Fruit fly (Drosophila melanogaster) whole organism, embryonic: ENCODE measurements around the gene APC4.

ENCODE experiments used
- CG11093 ChIP-seq: fragments of 200-800 bp; sonication (Bioruptor generic); IDR thresholded peaks from 3 replicates; pipeline ENCODE4 v1.3.6; 2022; ENCODE audit warnings: missing biosample characterization, missing genetic modification characterization
- CG12942 ChIP-seq: fragments of 200-800 bp; sonication (Bioruptor generic); optimal IDR thresholded peaks from 3 replicates; lab custom pipeline; 2016; ENCODE audit warnings: missing biosample characterization, missing genetic modification characterization
- CG13894 ChIP-seq: fragments of 200-800 bp; sonication (Bioruptor generic); optimal IDR thresholded peaks from 3 replicates; lab custom pipeline; 2018; ENCODE audit warnings: missing biosample characterization, mild to moderate bottlenecking, missing genetic modification characterization, moderate library complexity
- CG14860 ChIP-seq: fragments of 200-800 bp; sonication (Bioruptor generic); IDR thresholded peaks from 3 replicates; pipeline ENCODE4 v1.3.6; 2022; ENCODE audit warnings: missing biosample characterization, missing genetic modification characterization; ENCODE audit not compliant: partially characterized antibody
- CG15011 ChIP-seq: fragments of 200-800 bp; sonication (Bioruptor generic); optimal IDR thresholded peaks from 3 replicates; lab custom pipeline; 2018; ENCODE audit warnings: missing biosample characterization, mild to moderate bottlenecking, missing genetic modification characterization
- CG1603 ChIP-seq: fragments of 200-800 bp; sonication (Bioruptor generic); optimal IDR thresholded peaks from 2 replicates; lab custom pipeline; 2019; ENCODE audit warnings: missing biosample characterization, mild to moderate bottlenecking, missing genetic modification characterization, moderate library complexity
- CG4707 ChIP-seq: fragments of 200-800 bp; sonication (Bioruptor generic); optimal IDR thresholded peaks from 2 replicates; lab custom pipeline; 2018; ENCODE audit warnings: missing biosample characterization, mild to moderate bottlenecking, missing genetic modification characterization, moderate library complexity
- CG4820 ChIP-seq: fragments of 200-800 bp; sonication (Bioruptor generic); optimal IDR thresholded peaks from 3 replicates; lab custom pipeline; 2016; ENCODE audit warnings: missing biosample characterization, missing genetic modification characterization
- CG5180 ChIP-seq: fragments of 200-800 bp; sonication (Bioruptor generic); optimal IDR thresholded peaks from 3 replicates; lab custom pipeline; 2017; ENCODE audit warnings: missing biosample characterization, missing genetic modification characterization, mild to moderate bottlenecking, moderate library complexity, missing genetic modification reagents
- CG5245 ChIP-seq: fragments of 200-800 bp; sonication (Bioruptor generic); optimal IDR thresholded peaks from 3 replicates; lab custom pipeline; 2016; ENCODE audit warnings: missing biosample characterization, missing genetic modification characterization
- CG6654 ChIP-seq: fragments of 200-800 bp; sonication (Bioruptor generic); optimal IDR thresholded peaks from 2 replicates; lab custom pipeline; 2017; ENCODE audit warnings: missing biosample characterization, mild to moderate bottlenecking, missing genetic modification characterization
- CG6813 ChIP-seq: fragments of 200-800 bp; sonication (Bioruptor generic); optimal IDR thresholded peaks from 2 replicates; lab custom pipeline; 2017; ENCODE audit warnings: missing biosample characterization, missing genetic modification characterization, mild to moderate bottlenecking, moderate library complexity, missing genetic modification reagents
- CG6854 ChIP-seq: fragments of 200-800 bp; sonication (Bioruptor generic); optimal IDR thresholded peaks from 3 replicates; lab custom pipeline; 2017; ENCODE audit warnings: missing biosample characterization, mild to moderate bottlenecking, missing genetic modification characterization
- CG7745 ChIP-seq: fragments of 200-800 bp; sonication (Bioruptor generic); optimal IDR thresholded peaks from 2 replicates; lab custom pipeline; 2018; ENCODE audit warnings: missing biosample characterization, mild to moderate bottlenecking, missing genetic modification characterization, moderate library complexity
- CG7987 ChIP-seq: fragments of 200-800 bp; sonication (Bioruptor generic); optimal IDR thresholded peaks from 2 replicates; lab custom pipeline; 2018; ENCODE audit warnings: missing biosample characterization, mild to moderate bottlenecking, missing genetic modification characterization, moderate library complexity
- CG8089 ChIP-seq: fragments of 200-800 bp; sonication (Bioruptor generic); optimal IDR thresholded peaks from 3 replicates; lab custom pipeline; 2016; ENCODE audit warnings: missing biosample characterization, missing genetic modification characterization
- CG8944 ChIP-seq: fragments of 200-800 bp; sonication (Bioruptor generic); optimal IDR thresholded peaks from 3 replicates; lab custom pipeline; 2016; ENCODE audit warnings: missing biosample characterization, missing genetic modification characterization
- Dbx ChIP-seq: fragments of 200-800 bp; sonication (Bioruptor generic); IDR thresholded peaks from 3 replicates; pipeline ENCODE4 v1.3.6; 2022; ENCODE audit warnings: missing biosample characterization, missing genetic modification characterization
- Eip74EF ChIP-seq, 2 experiments: fragments of 200-800 bp in 1 of 2; fragments of >200 bp in 1 of 2; sonication (Bioruptor generic) in 1 of 2; optimal IDR thresholded peaks; 2 replicates each; lab custom pipeline; 2017 to 2019; ENCODE audit warnings: missing biosample characterization in 2 of 2, missing genetic modification characterization in 2 of 2, mild to moderate bottlenecking in 1 of 2, moderate library complexity in 1 of 2
- Fer2 ChIP-seq: fragments of 200-800 bp; sonication (Bioruptor generic); optimal IDR thresholded peaks from 2 replicates; lab custom pipeline; 2018; ENCODE audit warnings: missing biosample characterization, mild to moderate bottlenecking, missing genetic modification characterization, moderate library complexity
- Gsc ChIP-seq: fragments of 200-800 bp; sonication (Bioruptor generic); IDR thresholded peaks from 2 replicates; pipeline ENCODE4 v1.3.6; 2022; ENCODE audit warnings: missing biosample characterization, missing genetic modification characterization
- HHEX ChIP-seq: fragments of 200-800 bp; sonication (Bioruptor generic); optimal IDR thresholded peaks from 3 replicates; lab custom pipeline; 2017; ENCODE audit warnings: missing biosample characterization, mild to moderate bottlenecking, missing genetic modification characterization, missing genetic modification reagents
- HLH54F ChIP-seq: fragments of 200-800 bp; sonication (Bioruptor generic); optimal IDR thresholded peaks from 3 replicates; lab custom pipeline; 2016; ENCODE audit warnings: missing biosample characterization, missing genetic modification characterization
- Nf-YA ChIP-seq: fragments of 200-800 bp; sonication (Bioruptor generic); IDR thresholded peaks from 2 replicates; pipeline ENCODE4 v1.3.6; 2022; ENCODE audit warnings: missing biosample characterization, missing genetic modification characterization
- PHDP ChIP-seq: fragments of 200-800 bp; sonication (Bioruptor generic); optimal IDR thresholded peaks from 3 replicates; lab custom pipeline; 2018; ENCODE audit warnings: missing biosample characterization, mild to moderate bottlenecking, missing genetic modification characterization, moderate library complexity
- Pdp1 ChIP-seq, 2 experiments: fragments of 200-800 bp; sonication (Bioruptor generic); optimal IDR thresholded peaks; 3 replicates each; lab custom pipeline; 2016; ENCODE audit warnings: missing biosample characterization in 2 of 2, missing genetic modification characterization in 2 of 2, mild to moderate bottlenecking in 1 of 2, moderate library complexity in 1 of 2
- Sin3A ChIP-seq: fragments of >200 bp; optimal IDR thresholded peaks from 2 replicates; lab custom pipeline; 2018
- Spps ChIP-seq: fragments of 200-800 bp; sonication (Bioruptor generic); optimal IDR thresholded peaks from 2 replicates; lab custom pipeline; 2018; ENCODE audit warnings: missing biosample characterization, mild to moderate bottlenecking, missing genetic modification characterization
- cad ChIP-seq: fragments of >200 bp; optimal IDR thresholded peaks from 2 replicates; lab custom pipeline; 2017; ENCODE audit warnings: missing biosample characterization, missing genetic modification characterization
- corto ChIP-seq: fragments of 200-800 bp; sonication (Bioruptor generic); optimal IDR thresholded peaks from 2 replicates; lab custom pipeline; 2016; ENCODE audit warnings: missing biosample characterization, mild to moderate bottlenecking, missing genetic modification characterization, moderate library complexity
- crol ChIP-seq: fragments of 200-800 bp; sonication (Bioruptor generic); IDR thresholded peaks from 2 replicates; pipeline ENCODE4 v1.3.6; 2022; ENCODE audit warnings: missing biosample characterization, missing genetic modification characterization
- danr ChIP-seq: fragments of 200-800 bp; sonication (Bioruptor generic); IDR thresholded peaks from 2 replicates; pipeline ENCODE4 v1.3.6; 2022; ENCODE audit warnings: missing biosample characterization, missing genetic modification characterization
- dmrt99B ChIP-seq: fragments of 200-800 bp; sonication (Bioruptor generic); optimal IDR thresholded peaks from 2 replicates; lab custom pipeline; 2018; ENCODE audit warnings: missing biosample characterization, mild to moderate bottlenecking, missing genetic modification characterization, moderate library complexity
- ewg ChIP-seq: fragments of 200-800 bp; sonication (Bioruptor generic); optimal IDR thresholded peaks from 3 replicates; lab custom pipeline; 2017; ENCODE audit warnings: mild to moderate bottlenecking, missing biosample characterization, missing genetic modification reagents, missing genetic modification characterization
- exex ChIP-seq: fragments of 200-800 bp; sonication (Bioruptor generic); optimal IDR thresholded peaks from 4 replicates; lab custom pipeline; 2018; ENCODE audit warnings: missing biosample characterization, mild to moderate bottlenecking, missing genetic modification characterization, moderate library complexity
- grau ChIP-seq: fragments of 200-800 bp; optimal IDR thresholded peaks from 3 replicates; lab custom pipeline; 2019; ENCODE audit warnings: missing biosample characterization, mild to moderate bottlenecking, missing genetic modification characterization, moderate library complexity
- grn ChIP-seq: fragments of 200-800 bp; sonication (Bioruptor generic); optimal IDR thresholded peaks from 3 replicates; lab custom pipeline; 2017; ENCODE audit warnings: missing biosample characterization, missing genetic modification characterization
- her ChIP-seq: fragments of 200-800 bp; sonication (Bioruptor generic); optimal IDR thresholded peaks from 2 replicates; lab custom pipeline; 2016; ENCODE audit warnings: missing biosample characterization, missing genetic modification characterization
- insv ChIP-seq, 2 experiments: fragments of 200-800 bp; sonication (Bioruptor generic); optimal IDR thresholded peaks; 3 replicates each; lab custom pipeline; 2016 to 2018; ENCODE audit warnings: missing biosample characterization in 2 of 2, missing genetic modification characterization in 2 of 2
- kni ChIP-seq: fragments of 200-800 bp; sonication (Bioruptor generic); optimal IDR thresholded peaks from 3 replicates; lab custom pipeline; 2017; ENCODE audit warnings: mild to moderate bottlenecking, missing biosample characterization, missing genetic modification reagents, missing genetic modification characterization
- lov ChIP-seq, 2 experiments: fragments of 200-800 bp in 1 of 2; fragments of >200 bp in 1 of 2; sonication (Bioruptor generic) in 1 of 2; IDR thresholded peaks in 1 of 2; optimal IDR thresholded peaks in 1 of 2; 2 replicates in 1 of 2; 3 replicates in 1 of 2; pipeline versions ENCODE4 v1.3.6 to Lab custom; 2017 to 2022; ENCODE audit warnings: missing biosample characterization in 1 of 2, missing genetic modification characterization in 1 of 2
- nerfin-1 ChIP-seq: fragments of 200-800 bp; sonication (Bioruptor generic); optimal IDR thresholded peaks from 3 replicates; lab custom pipeline; 2019; ENCODE audit warnings: missing biosample characterization, mild to moderate bottlenecking, missing genetic modification characterization, moderate library complexity
- psq ChIP-seq: fragments of 200-800 bp; sonication (Bioruptor generic); optimal IDR thresholded peaks from 2 replicates; lab custom pipeline; 2017; ENCODE audit warnings: missing biosample characterization, missing genetic modification characterization
- ro ChIP-seq: fragments of 200-800 bp; sonication (Bioruptor generic); IDR thresholded peaks from 2 replicates; pipeline ENCODE4 v1.3.6; 2022; ENCODE audit warnings: missing biosample characterization, missing genetic modification characterization
- row ChIP-seq: fragments of 200-800 bp; sonication (Bioruptor generic); IDR thresholded peaks from 3 replicates; pipeline ENCODE4 v1.3.6; 2022; ENCODE audit warnings: missing biosample characterization, missing genetic modification characterization
- zf30C ChIP-seq: fragments of 200-800 bp; sonication (Bioruptor generic); optimal IDR thresholded peaks from 3 replicates; lab custom pipeline; 2018; ENCODE audit warnings: missing biosample characterization, mild to moderate bottlenecking, missing genetic modification characterization

The APC4 gene

DNA sequence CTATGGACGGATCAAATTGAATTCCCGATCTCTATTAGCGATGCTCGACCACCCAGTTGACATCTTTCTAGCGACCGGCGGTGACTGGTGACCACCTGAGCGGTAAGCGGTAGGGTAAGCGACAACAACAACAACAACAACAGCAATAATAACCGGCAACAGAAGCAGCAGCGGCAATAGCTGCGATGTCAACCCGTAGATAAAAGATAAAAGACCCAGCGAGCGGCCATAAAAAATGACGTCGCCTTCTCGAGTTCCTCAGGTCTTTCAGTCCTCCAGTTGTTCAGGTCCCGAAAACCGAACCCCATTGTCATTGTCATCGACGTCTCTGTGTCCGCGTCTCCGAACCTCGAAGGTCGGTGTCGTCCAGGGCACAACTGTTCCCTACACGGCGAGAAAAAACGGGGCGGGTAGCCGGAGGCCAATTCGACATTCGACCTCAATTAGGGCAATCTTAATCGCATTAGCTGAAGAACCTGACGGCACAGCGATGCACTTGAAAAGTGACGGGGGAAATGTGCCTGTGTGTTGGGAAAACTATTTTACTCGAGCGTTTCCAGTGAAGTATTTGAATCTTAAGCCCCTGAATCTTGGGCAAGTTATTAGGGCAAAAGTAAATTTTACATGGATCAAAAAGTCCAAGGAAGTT lies 50.0 kb downstream of the APC4 start (continued):
- no peak for TF ChIP-seq CG4707 (GFP tag; lab: Kevin White, UChicago)
- TF ChIP-seq insv (GFP tag; optimal IDR thresholded peaks at IDR 0.05; lab: Kevin White, UChicago), result peak in 1 of 2 experiments; percentile 14
- no peak for TF ChIP-seq HLH54F
- peak; percentile 82 for TF ChIP-seq kni (GFP tag; lab: Kevin White, UChicago)
- peak; percentile 14 for TF ChIP-seq CG1603 (tag; lab: Kevin White, UChicago)
- no peak for TF ChIP-seq Sin3A (lab: Kevin White, UChicago)
- 0 out of 3 replicates have a peak, but pooled peaks have one; percentile 10 for TF ChIP-seq row (GFP tag; lab: Robert Waterston, UW)

DNA sequence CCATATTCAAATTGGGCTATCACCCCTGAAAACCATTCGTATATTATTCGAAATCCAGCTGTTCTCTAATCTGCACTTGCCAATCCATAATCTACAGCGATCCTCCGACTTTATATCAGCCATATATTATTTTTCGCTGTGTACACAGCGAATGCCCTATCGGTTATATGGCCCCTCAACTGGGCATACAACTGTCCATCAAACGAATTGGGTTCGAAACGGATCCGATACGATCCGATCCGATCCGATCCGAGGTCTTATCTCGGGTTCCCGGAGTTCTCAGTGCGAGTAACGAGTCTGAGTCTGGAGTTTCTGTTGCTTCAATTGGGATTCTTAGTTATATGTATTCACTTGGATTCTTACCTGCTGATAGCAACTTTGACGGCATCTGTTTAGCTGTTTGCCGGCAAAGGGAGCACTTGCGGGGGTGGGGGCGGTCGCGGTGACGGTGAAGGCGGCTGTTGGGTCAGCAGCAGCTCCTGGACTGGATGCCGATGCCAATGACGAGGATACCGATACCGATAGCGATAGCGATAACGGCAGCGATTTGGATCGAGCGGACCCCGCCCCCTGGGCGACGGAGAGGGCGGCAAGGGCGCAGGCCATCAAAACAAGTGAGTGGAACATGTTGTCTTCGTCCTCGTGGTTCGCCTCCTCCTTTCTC lies 51.0 kb downstream of the APC4 start:
- TF ChIP-seq CG7987 (GFP tag; lab: Kevin White, UChicago) (no peak), Nf-YA (no peak), CG11093 (no peak), corto (no peak), Dbx (GFP tag; lab: Robert Waterston, UW) (no peak), grn (peak; percentile 92), kni (GFP tag; lab: Kevin White, UChicago) (peak; percentile 57), Eip74EF (GFP tag; optimal IDR thresholded peaks at IDR 0.05; lab: Kevin White, UChicago) (no peak), CG13894 (tag; lab: Kevin White, UChicago) (peak; percentile 37), danr (no peak), ewg (GFP tag; lab: Kevin White, UChicago) (no peak), CG6854 (GFP tag; lab: Kevin White, UChicago) (no peak), CG12942 (GFP tag; lab: Kevin White, UChicago) (no peak), PHDP (tag; lab: Kevin White, UChicago) (no peak), dmrt99B (tag; lab: Kevin White, UChicago) (no peak), her (GFP tag; lab: Kevin White, UChicago) (no peak), exex (no peak), CG5245 (GFP tag; lab: Kevin White, UChicago) (no peak), CG5180 (GFP tag; lab: Kevin White, UChicago) (peak; percentile 37), Spps (tag; lab: Kevin White, UChicago) (no peak), nerfin-1 (tag; lab: Kevin White, UChicago) (no peak), CG6813 (GFP tag; lab: Kevin White, UChicago) (no peak), lov (optimal IDR thresholded peaks at IDR 0.05; lab: Kevin White, UChicago) (no peak), lov (GFP tag; IDR thresholded peaks at IDR 0.05; lab: Robert Waterston, UW) (no peak), cad (GFP tag; lab: Kevin White, UChicago) (peak; percentile 11), CG15011 (GFP tag; lab: Kevin White, UChicago) (no peak), Pdp1 (GFP tag; optimal IDR thresholded peaks at IDR 0.05; lab: Kevin White, UChicago) (peak in 1 of 2 experiments; percentile 12), insv (GFP tag; optimal IDR thresholded peaks at IDR 0.05; lab: Kevin White, UChicago) (peak in 1 of 2 experiments; percentile 83), psq (GFP tag; lab: Kevin White, UChicago) (no peak), ro (no peak), crol (GFP tag; lab: Robert Waterston, UW) (peak; percentile 17; the same call in 1 of the 2 replicates), CG7745 (tag; lab: Kevin White, UChicago) (no peak), HHEX (GFP tag; lab: Kevin White, UChicago) (no peak), CG4820 (GFP tag; lab: Kevin White, UChicago) (no peak), CG8944 (GFP tag; lab: Kevin White, UChicago) (no peak), grau (tag; lab: Kevin White, UChicago) (no peak), CG6654 (GFP tag; lab: Kevin White, UChicago) (no peak), Fer2 (no peak), CG8089 (no peak), CG14860 (GFP tag; lab: Robert Waterston, UW) (no peak), zf30C (GFP tag; lab: Kevin White, UChicago) (peak; percentile 53), Gsc (GFP tag; lab: Robert Waterston, UW) (no peak)
